Worm (Caenorhabditis elegans) whole organism, L4 larva: ENCODE measurements around the gene his-37.

Experiments used
- D1046.2 ChIP-seq: fragments of 200-800 bp; sonication (Bioruptor generic); IDR thresholded peaks from 2 replicates; pipeline ENCODE4 v1.3.6; 2022; ENCODE audit warnings: missing genetic modification characterization, missing compliant biosample characterization
- F37D6.2 ChIP-seq: sonication (generic microtip); optimal IDR thresholded peaks from 2 replicates; lab custom pipeline; 2016; ENCODE audit warnings: mild to moderate bottlenecking, missing genetic modification characterization, missing compliant biosample characterization
- F44E2.7 ChIP-seq: fragments of 200-800 bp; sonication (Bioruptor generic); IDR thresholded peaks from 2 replicates; pipeline ENCODE4 v2.1.2; 2022; ENCODE audit warnings: missing genetic modification characterization, missing compliant biosample characterization
- R02D3.7 ChIP-seq: fragments of 150-350 bp; sonication (generic microtip); optimal IDR thresholded peaks from 3 replicates; lab custom pipeline; 2014; ENCODE audit warnings: missing biosample characterization, missing genetic modification characterization
- Y105C5A.15 ChIP-seq: fragments of 200-800 bp; sonication (Bioruptor generic); IDR thresholded peaks from 2 replicates; pipeline ENCODE4 v1.3.6; 2022; ENCODE audit warnings: missing genetic modification characterization, missing compliant biosample characterization
- Y75B8A.6 ChIP-seq: fragments of 200-800 bp; sonication (Bioruptor generic); IDR thresholded peaks from 2 replicates; pipeline ENCODE4 v1.3.6; 2022; ENCODE audit warnings: missing genetic modification reagents, missing genetic modification characterization, missing compliant biosample characterization
- aly-2 ChIP-seq: sonication (generic microtip); optimal IDR thresholded peaks from 2 replicates; lab custom pipeline; 2018; ENCODE audit warnings: missing biosample characterization, missing genetic modification characterization
- arid-1 ChIP-seq: fragments of 200-800 bp; sonication (Bioruptor generic); conservative IDR thresholded peaks from 2 replicates; pipeline ENCODE4 v1.3.6; 2022; ENCODE audit warnings: missing genetic modification reagents, missing genetic modification characterization, missing compliant biosample characterization
- ceh-20 ChIP-seq: fragments of 200-800 bp; sonication (Bioruptor generic); IDR thresholded peaks from 2 replicates; pipeline ENCODE4 v1.3.6; 2022; ENCODE audit warnings: missing genetic modification reagents, missing genetic modification characterization, missing compliant biosample characterization
- ceh-32 ChIP-seq: sonication (generic microtip); optimal IDR thresholded peaks from 2 replicates; lab custom pipeline; 2016; ENCODE audit warnings: mild to moderate bottlenecking, missing genetic modification characterization, missing compliant biosample characterization; ENCODE audit not compliant: poor library complexity
- ceh-44 ChIP-seq: fragments of 200-800 bp; sonication (Bioruptor generic); IDR thresholded peaks from 2 replicates; pipeline ENCODE4 v1.3.6; 2022; ENCODE audit warnings: missing genetic modification reagents, missing genetic modification characterization, missing compliant biosample characterization
- ceh-82 ChIP-seq: sonication (generic microtip); optimal IDR thresholded peaks from 2 replicates; lab custom pipeline; 2017; ENCODE audit warnings: missing biosample characterization, missing genetic modification characterization
- cey-2 ChIP-seq: sonication (generic microtip); optimal IDR thresholded peaks from 3 replicates; lab custom pipeline; 2017; ENCODE audit warnings: missing genetic modification characterization, mild to moderate bottlenecking, missing compliant biosample characterization, antibody characterized with exemption, borderline replicate concordance; ENCODE audit not compliant: insufficient read depth
- daf-16 ChIP-seq, 3 experiments: sonication (generic microtip); optimal IDR thresholded peaks; 2 replicates each; lab custom pipeline; 2016 to 2017; ENCODE audit warnings: missing genetic modification characterization in 3 of 3, missing genetic modification reagents in 3 of 3, mild to moderate bottlenecking in 2 of 3, missing compliant biosample characterization in 2 of 3, missing biosample characterization in 1 of 3, moderate library complexity in 1 of 3
- daf-8 ChIP-seq: fragments of 200-800 bp; sonication (Bioruptor generic); IDR thresholded peaks from 2 replicates; pipeline ENCODE4 v1.3.6; 2022; ENCODE audit warnings: missing genetic modification characterization, missing compliant biosample characterization
- dmd-6 ChIP-seq: fragments of 200-800 bp; sonication (Bioruptor generic); IDR thresholded peaks from 2 replicates; pipeline ENCODE4 v1.3.6; 2022; ENCODE audit warnings: missing genetic modification reagents, missing genetic modification characterization, missing compliant biosample characterization
- dmd-8 ChIP-seq: fragments of 200-800 bp; sonication (Bioruptor generic); IDR thresholded peaks from 2 replicates; pipeline ENCODE4 v1.3.6; 2022; ENCODE audit warnings: missing genetic modification characterization, missing compliant biosample characterization
- egl-43 ChIP-seq: fragments of 200-800 bp; sonication (Bioruptor generic); IDR thresholded peaks from 2 replicates; pipeline ENCODE4 v1.3.6; 2022; ENCODE audit warnings: missing genetic modification reagents, missing genetic modification characterization, missing compliant biosample characterization
- hlh-11 ChIP-seq: fragments of 200-800 bp; sonication (Bioruptor generic); optimal IDR thresholded peaks from 2 replicates; lab custom pipeline; 2018; ENCODE audit warnings: mild to moderate bottlenecking, missing genetic modification characterization, missing compliant biosample characterization
- hmg-1.1 ChIP-seq: fragments of 200-800 bp; sonication (Bioruptor generic); IDR thresholded peaks from 2 replicates; pipeline ENCODE4 v1.3.6; 2022; ENCODE audit warnings: missing genetic modification reagents, missing genetic modification characterization, missing compliant biosample characterization
- jun-1 ChIP-seq: fragments of 150-350 bp; optimal IDR thresholded peaks from 2 replicates; lab custom pipeline; 2014; ENCODE audit warnings: missing biosample characterization, missing genetic modification reagents, missing genetic modification characterization
- lin-1 ChIP-seq: fragments of 200-800 bp; sonication (Bioruptor generic); IDR thresholded peaks from 2 replicates; pipeline ENCODE4 v1.3.6; 2022; ENCODE audit warnings: missing genetic modification reagents, missing genetic modification characterization, missing compliant biosample characterization
- lin-13 ChIP-seq: fragments of 150-350 bp; optimal IDR thresholded peaks from 2 replicates; lab custom pipeline; 2014; ENCODE audit warnings: missing biosample characterization, missing genetic modification reagents, missing genetic modification characterization
- lin-29 ChIP-seq: fragments of 200-800 bp; sonication (Bioruptor generic); IDR thresholded peaks from 2 replicates; pipeline ENCODE4 v1.3.6; 2022; ENCODE audit warnings: missing genetic modification reagents, missing genetic modification characterization, missing compliant biosample characterization
- lir-3 ChIP-seq: sonication (generic microtip); optimal IDR thresholded peaks from 2 replicates; lab custom pipeline; 2016; ENCODE audit warnings: mild to moderate bottlenecking, missing genetic modification characterization, missing compliant biosample characterization
- madf-5 ChIP-seq, 2 experiments: fragments of 200-800 bp; sonication (Bioruptor generic); IDR thresholded peaks; 2 replicates each; pipeline ENCODE4 v1.3.6; 2022; ENCODE audit warnings: missing compliant biosample characterization in 2 of 2, missing genetic modification characterization in 2 of 2
- madf-9 ChIP-seq: fragments of 200-800 bp; sonication (Bioruptor generic); conservative IDR thresholded peaks from 2 replicates; pipeline ENCODE4 v1.3.6; 2022; ENCODE audit warnings: missing genetic modification reagents, missing genetic modification characterization, missing compliant biosample characterization
- mdl-1 ChIP-seq, 2 experiments: fragments of 150-350 bp in 1 of 2; sonication (generic microtip) in 1 of 2; optimal IDR thresholded peaks; 2 replicates each; lab custom pipeline; 2014 to 2017; ENCODE audit warnings: missing biosample characterization in 2 of 2, missing genetic modification characterization in 2 of 2
- mdt-29 ChIP-seq: fragments of 200-800 bp; sonication (Bioruptor generic); IDR thresholded peaks from 2 replicates; pipeline ENCODE4 v1.3.6; 2022; ENCODE audit warnings: missing genetic modification reagents, missing genetic modification characterization, missing compliant biosample characterization
- mes-2 ChIP-seq: sonication (generic microtip); optimal IDR thresholded peaks from 2 replicates; lab custom pipeline; 2016; ENCODE audit warnings: missing genotype, mild to moderate bottlenecking, missing genetic modification characterization, missing compliant biosample characterization; ENCODE audit not compliant: poor library complexity, severe bottlenecking
- mxl-2 ChIP-seq: fragments of 200-800 bp; sonication (Bioruptor generic); conservative IDR thresholded peaks from 2 replicates; pipeline ENCODE4 v1.3.6; 2022; ENCODE audit warnings: missing genetic modification reagents, missing genetic modification characterization, missing compliant biosample characterization
- nhr-10 ChIP-seq: fragments of 150-350 bp; optimal IDR thresholded peaks from 2 replicates; lab custom pipeline; 2014; ENCODE audit warnings: missing biosample characterization, missing genetic modification characterization
- nhr-102 ChIP-seq: sonication (generic microtip); optimal IDR thresholded peaks from 2 replicates; lab custom pipeline; 2016; ENCODE audit warnings: mild to moderate bottlenecking, missing genetic modification characterization, moderate library complexity, missing compliant biosample characterization
- nhr-11 ChIP-seq: fragments of 150-350 bp; optimal IDR thresholded peaks from 2 replicates; lab custom pipeline; 2014; ENCODE audit warnings: missing biosample characterization, missing genetic modification characterization
- nhr-41 ChIP-seq: fragments of 200-800 bp; sonication (Bioruptor generic); IDR thresholded peaks from 2 replicates; pipeline ENCODE4 v1.3.6; 2022; ENCODE audit warnings: missing genetic modification reagents, missing genetic modification characterization, missing compliant biosample characterization
- nhr-6 ChIP-seq: fragments of 150-350 bp; optimal IDR thresholded peaks from 2 replicates; lab custom pipeline; 2014; ENCODE audit warnings: missing biosample characterization, missing genetic modification characterization
- php-3 ChIP-seq: fragments of 200-800 bp; sonication (Bioruptor generic); IDR thresholded peaks from 2 replicates; pipeline ENCODE4 v1.3.6; 2022; ENCODE audit warnings: missing genetic modification reagents, missing genetic modification characterization, missing compliant biosample characterization
- snpc-1.2 ChIP-seq: fragments of 200-800 bp; sonication (Bioruptor generic); IDR thresholded peaks from 2 replicates; pipeline ENCODE4 v1.3.6; 2022; ENCODE audit warnings: missing genetic modification reagents, missing genetic modification characterization, missing compliant biosample characterization
- spr-3 ChIP-seq: fragments of 200-800 bp; sonication (Bioruptor generic); optimal IDR thresholded peaks from 2 replicates; lab custom pipeline; 2018; ENCODE audit warnings: mild to moderate bottlenecking, missing genetic modification characterization, missing compliant biosample characterization
- unc-130 ChIP-seq: sonication (generic microtip); optimal IDR thresholded peaks from 2 replicates; lab custom pipeline; 2016; ENCODE audit warnings: missing genetic modification reagents, missing genetic modification characterization, missing compliant biosample characterization
- unc-39 ChIP-seq: sonication (generic microtip); optimal IDR thresholded peaks from 2 replicates; lab custom pipeline; 2017; ENCODE audit warnings: missing biosample characterization, missing genetic modification characterization
- vab-7 ChIP-seq: fragments of 200-800 bp; sonication (Bioruptor generic); IDR thresholded peaks from 2 replicates; pipeline ENCODE4 v1.3.6; 2022; ENCODE audit warnings: missing genetic modification reagents, missing genetic modification characterization, missing compliant biosample characterization
- zip-11 ChIP-seq: fragments of 200-800 bp; sonication (Bioruptor generic); IDR thresholded peaks from 2 replicates; pipeline ENCODE4 v1.3.6; 2022; ENCODE audit warnings: missing genetic modification characterization, missing compliant biosample characterization
- zip-2 ChIP-seq: fragments of 150-350 bp; optimal IDR thresholded peaks from 2 replicates; lab custom pipeline; 2014; ENCODE audit warnings: missing biosample characterization, missing genetic modification characterization

The his-37 gene

DNA sequence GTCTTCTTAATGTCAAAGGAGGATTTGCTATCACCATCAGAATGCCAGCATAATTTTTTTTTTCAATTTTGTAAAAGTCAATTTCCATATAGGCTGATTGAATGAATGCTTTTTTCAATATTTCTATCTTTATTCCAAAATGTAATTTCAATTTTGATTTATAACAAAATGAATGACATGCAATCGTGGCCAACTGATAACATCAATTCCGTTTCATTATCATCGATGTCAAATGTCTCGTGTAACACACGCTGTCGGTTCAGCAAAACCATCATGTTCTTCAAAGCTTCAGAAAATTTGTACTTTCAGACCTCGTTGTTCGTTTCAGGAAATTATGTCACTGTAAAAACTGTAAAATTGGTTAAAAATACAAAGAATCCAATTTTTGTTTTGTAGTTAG is 40.0 kb upstream of the his-37 start (continued):
- no peak for TF ChIP-seq aly-2 (tag; lab: Kevin White, UChicago)
- no peak for TF ChIP-seq Y105C5A.15
- no peak for TF ChIP-seq arid-1 (GFP tag; lab: Robert Waterston, UW)
- TF ChIP-seq mxl-2 (GFP tag; lab: Robert Waterston, UW), result no peak
- peak; percentile 23 for TF ChIP-seq hlh-11 (tag; lab: Kevin White, UChicago)
- no peak for TF ChIP-seq hmg-1.1 (GFP tag; lab: Robert Waterston, UW)
- no peak for TF ChIP-seq ceh-44
- TF ChIP-seq madf-9 (GFP tag; lab: Robert Waterston, UW), result no peak
- TF ChIP-seq zip-2 (tag; lab: Kevin White, UChicago), result no peak
- TF ChIP-seq R02D3.7 (tag; lab: Kevin White, UChicago), result no peak
- TF ChIP-seq php-3, result peak; percentile 96
- TF ChIP-seq nhr-102 (tag; lab: Kevin White, UChicago), result no peak
- no peak for TF ChIP-seq zip-11
- TF ChIP-seq ceh-82 (tag; lab: Kevin White, UChicago), result no peak
- peak in 1 of 2 experiments; percentile 37 for TF ChIP-seq mdl-1 (tag; optimal IDR thresholded peaks at IDR 0.05; lab: Kevin White, UChicago)
- no peak for TF ChIP-seq madf-5 (GFP tag; IDR thresholded peaks at IDR 0.05; lab: Robert Waterston, UW)
- no peak for TF ChIP-seq mdt-29
- no peak for TF ChIP-seq F44E2.7
- TF ChIP-seq lin-1 (GFP tag; lab: Robert Waterston, UW), result no peak
- TF ChIP-seq lir-3 (tag; lab: Kevin White, UChicago), result no peak
- TF ChIP-seq cey-2 (tag; lab: Kevin White, UChicago), result no peak
- TF ChIP-seq dmd-6 (GFP tag; lab: Robert Waterston, UW), result peak; percentile 94
- TF ChIP-seq mes-2, result no peak
- no peak for TF ChIP-seq jun-1 (tag; lab: Kevin White, UChicago)
- TF ChIP-seq F37D6.2 (tag; lab: Kevin White, UChicago), result no peak
- TF ChIP-seq daf-16 (GFP tag; optimal IDR thresholded peaks at IDR 0.05; lab: Kevin White, UChicago), result no peak
- peak; percentile 25 for TF ChIP-seq daf-16 (tag; optimal IDR thresholded peaks at IDR 0.05; lab: Kevin White, UChicago)
- no peak for TF ChIP-seq snpc-1.2 (GFP tag; lab: Robert Waterston, UW)
- 0 out of 2 replicates have a peak, but pooled peaks have one; percentile 41 for TF ChIP-seq nhr-41
- TF ChIP-seq spr-3, result no peak
- TF ChIP-seq nhr-6 (tag; lab: Kevin White, UChicago), result no peak
- no peak for TF ChIP-seq vab-7 (GFP tag; lab: Robert Waterston, UW)
- TF ChIP-seq daf-8 (GFP tag; lab: Robert Waterston, UW), result no peak
- no peak for TF ChIP-seq lin-13 (GFP tag; lab: Kevin White, UChicago)
- TF ChIP-seq nhr-11, result no peak
- no peak for TF ChIP-seq unc-130 (GFP tag; lab: Kevin White, UChicago)
- no peak for TF ChIP-seq nhr-10 (tag; lab: Kevin White, UChicago)
- TF ChIP-seq ceh-32 (tag; lab: Kevin White, UChicago), result no peak
- TF ChIP-seq unc-39 (tag; lab: Kevin White, UChicago), result no peak
- TF ChIP-seq Y75B8A.6 (GFP tag; lab: Robert Waterston, UW), result no peak
- no peak for TF ChIP-seq dmd-8
- no peak for TF ChIP-seq D1046.2
- no peak for TF ChIP-seq lin-29 (GFP tag; lab: Robert Waterston, UW)
- no peak for TF ChIP-seq egl-43 (GFP tag; lab: Robert Waterston, UW)
- peak; percentile 90 for TF ChIP-seq ceh-20 (GFP tag; lab: Robert Waterston, UW)
